Worm (Caenorhabditis elegans) whole organism, late embryonic: Measurements from ENCODE around the gene R02E4.1.

Experiments
- ama-1 ChIP-seq: fragments of 150-350 bp; optimal IDR thresholded peaks from 2 replicates; lab custom pipeline; 2014
- dmd-4 ChIP-seq: sonication (generic microtip); optimal IDR thresholded peaks from 2 replicates; lab custom pipeline; 2016; ENCODE audit warnings: borderline replicate concordance, missing genetic modification characterization, missing compliant biosample characterization
- dve-1 ChIP-seq: sonication (generic microtip); optimal IDR thresholded peaks from 2 replicates; lab custom pipeline; 2017; ENCODE audit warnings: antibody characterized with exemption, mild to moderate bottlenecking, missing genetic modification characterization, missing compliant biosample characterization
- ets-4 ChIP-seq: sonication (generic microtip); optimal IDR thresholded peaks from 2 replicates; lab custom pipeline; 2016; ENCODE audit warnings: missing genetic modification characterization, missing compliant biosample characterization
- fkh-10 ChIP-seq: fragments of 150-350 bp; optimal IDR thresholded peaks from 2 replicates; lab custom pipeline; 2014; ENCODE audit warnings: missing biosample characterization, missing genetic modification reagents, missing genetic modification characterization
- hlh-8 ChIP-seq: sonication (generic microtip); optimal IDR thresholded peaks from 2 replicates; lab custom pipeline; 2016; ENCODE audit warnings: missing genotype, missing genetic modification characterization, missing compliant biosample characterization
- nhr-11 ChIP-seq: fragments of 150-350 bp; optimal IDR thresholded peaks from 2 replicates; lab custom pipeline; 2014; ENCODE audit warnings: missing biosample characterization, missing genetic modification characterization
- pha-4 ChIP-seq: fragments of 150-350 bp; optimal IDR thresholded peaks from 2 replicates; lab custom pipeline; 2018; ENCODE audit warnings: missing biosample characterization, missing genetic modification reagents, missing genetic modification characterization
- tbx-2 ChIP-seq: sonication (generic microtip); optimal IDR thresholded peaks from 2 replicates; lab custom pipeline; 2016; ENCODE audit warnings: missing genetic modification characterization, missing compliant biosample characterization
- zip-5 ChIP-seq: sonication (generic microtip); optimal IDR thresholded peaks from 2 replicates; lab custom pipeline; 2016; ENCODE audit warnings: missing genetic modification characterization, missing compliant biosample characterization

DNA sequence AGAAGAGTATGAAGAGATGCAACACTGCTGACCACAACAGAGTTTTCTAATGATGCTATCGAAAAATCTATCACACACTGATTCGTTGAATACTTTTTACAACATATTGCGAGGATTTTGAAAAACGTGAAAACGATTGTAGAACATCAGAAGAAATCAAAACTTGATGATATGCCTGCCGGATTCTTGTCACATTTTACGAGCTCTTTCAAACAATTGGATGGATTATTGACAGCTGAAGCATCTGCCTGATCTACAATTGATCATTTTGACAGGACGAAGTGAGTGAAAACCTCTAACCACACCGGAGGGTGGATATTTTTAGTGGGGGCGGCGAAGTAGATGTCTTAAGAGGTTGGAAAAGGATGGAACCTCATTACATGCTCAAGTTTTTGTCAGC, 31.8 kb downstream of the R02E4.1 start:
- TF ChIP-seq tbx-2 (tag; lab: Kevin White, UChicago) (no peak), zip-5 (tag; lab: Kevin White, UChicago) (no peak), dve-1 (tag; lab: Kevin White, UChicago) (no peak), pha-4 (no peak), nhr-11 (tag; lab: Kevin White, UChicago) (no peak), fkh-10 (GFP tag; lab: Kevin White, UChicago) (no peak), dmd-4 (tag; lab: Kevin White, UChicago) (no peak), hlh-8 (tag; lab: Kevin White, UChicago) (no peak), ama-1 (no peak), ets-4 (tag; lab: Kevin White, UChicago) (no peak)
